Worm (Caenorhabditis elegans): ENCODE results near the gene ZK1290.11.

DNA sequence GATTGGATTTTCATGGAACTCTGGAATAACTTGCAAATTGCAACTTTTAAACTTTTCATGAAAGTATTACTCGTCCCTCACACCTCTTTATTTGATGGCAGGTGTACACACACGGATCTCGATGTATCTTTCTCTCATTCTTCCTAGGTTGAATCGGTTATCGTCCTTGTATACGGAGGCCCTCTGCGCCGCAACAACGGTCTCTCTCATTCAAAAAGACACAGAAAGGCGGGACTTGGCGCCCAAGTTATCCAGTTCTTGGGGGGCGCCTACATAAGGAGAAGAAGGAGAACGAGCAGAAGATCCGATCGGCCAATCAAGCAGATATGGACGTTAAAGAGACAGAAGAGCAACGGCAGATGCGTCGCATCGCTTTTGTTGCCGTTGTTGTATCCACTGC, 17.6 kb downstream of the ZK1290.11 start, which contains the start of gene rol-8:
- TF ChIP-seq hmbx-1 (tag; optimal IDR thresholded peaks at IDR 0.05) (no peak), ama-1 (optimal IDR thresholded peaks at IDR 0.05) (no peak), hmg-4 (GFP tag; optimal IDR thresholded peaks at IDR 0.05) (no peak), scrt-1 (GFP tag; IDR thresholded peaks at IDR 0.05) (no peak), ceh-36 (tag; optimal IDR thresholded peaks at IDR 0.05) (no peak), hnd-1 (tag; optimal IDR thresholded peaks at IDR 0.05) (no peak), pes-1 (GFP tag; IDR thresholded peaks at IDR 0.05) (no peak), tbx-37 (GFP tag; conservative IDR thresholded peaks at IDR 0.05) (no peak), F13C5.2 (tag; optimal IDR thresholded peaks at IDR 0.05) (no peak), aly-1 (tag; optimal IDR thresholded peaks at IDR 0.05) (no peak), sea-1 (GFP tag; conservative IDR thresholded peaks at IDR 0.05) (no peak), flt-1 (GFP tag; IDR thresholded peaks at IDR 0.05) (no peak), ceh-13 (GFP tag; optimal IDR thresholded peaks at IDR 0.05) (no peak)

Measured in whole organism, early embryonic.